Worm (Caenorhabditis elegans): ENCODE data around the gene emc-3.

- TF ChIP-seq ama-1 (optimal IDR thresholded peaks at IDR 0.05) (no peak), vab-15 (tag; optimal IDR thresholded peaks at IDR 0.05) (no peak)
Observed at ce11 chrIV:13346078-13346477, 35.6 kb downstream of the emc-3 start.

Measured in whole organism, L1 larva.